Worm (Caenorhabditis elegans) whole organism, young adult: ENCODE results near the gene C02F12.5.
A peak's percentile ranks its signal among the peaks of the same experiment; 100 is the strongest.

Experiments used
- B0019.2 ChIP-seq: fragments of 200-800 bp; sonication (Bioruptor generic); conservative IDR thresholded peaks from 2 replicates; pipeline ENCODE4 v1.3.6; 2022; ENCODE audit warnings: missing genetic modification reagents, missing genetic modification characterization, missing compliant biosample characterization
- B0035.1 ChIP-seq: sonication (generic microtip); optimal IDR thresholded peaks from 2 replicates; lab custom pipeline; 2016; ENCODE audit warnings: missing genetic modification characterization, mild to moderate bottlenecking, missing compliant biosample characterization, missing genotype, missing genetic modification reagents
- B0261.1 ChIP-seq: sonication (generic microtip); optimal IDR thresholded peaks from 2 replicates; lab custom pipeline; 2016; ENCODE audit warnings: mild to moderate bottlenecking, missing genetic modification characterization, moderate library complexity, missing compliant biosample characterization
- C06A6.2 ChIP-seq: fragments of 200-800 bp; sonication (Bioruptor generic); conservative IDR thresholded peaks from 2 replicates; pipeline ENCODE4 v1.3.6; 2022; ENCODE audit warnings: missing genetic modification characterization, missing compliant biosample characterization
- C17E4.6 ChIP-seq: fragments of 200-800 bp; sonication (Bioruptor generic); IDR thresholded peaks from 2 replicates; pipeline ENCODE4 v1.3.6; 2022; ENCODE audit warnings: missing genetic modification reagents, missing genetic modification characterization, missing compliant biosample characterization
- F23B12.7 ChIP-seq: sonication (generic microtip); optimal IDR thresholded peaks from 2 replicates; lab custom pipeline; 2017; ENCODE audit warnings: missing genetic modification characterization, mild to moderate bottlenecking, missing compliant biosample characterization, antibody characterized with exemption, moderate library complexity; ENCODE audit not compliant: insufficient read depth
- F33H1.4 ChIP-seq: fragments of 200-800 bp; sonication (Bioruptor generic); IDR thresholded peaks from 2 replicates; pipeline ENCODE4 v1.3.6; 2022; ENCODE audit warnings: missing genetic modification reagents, missing genetic modification characterization, missing compliant biosample characterization
- F49E8.2 ChIP-seq: sonication (generic microtip); optimal IDR thresholded peaks from 3 replicates; lab custom pipeline; 2017; ENCODE audit warnings: missing genetic modification characterization, mild to moderate bottlenecking, missing compliant biosample characterization, antibody characterized with exemption, moderate library complexity; ENCODE audit not compliant: insufficient read depth
- F52B5.7 ChIP-seq: sonication (generic microtip); optimal IDR thresholded peaks from 2 replicates; lab custom pipeline; 2016; ENCODE audit warnings: mild to moderate bottlenecking, missing genetic modification characterization, missing compliant biosample characterization
- F55B11.4 ChIP-seq: sonication (generic microtip); optimal IDR thresholded peaks from 2 replicates; lab custom pipeline; 2016; ENCODE audit warnings: missing compliant biosample characterization, missing genetic modification characterization, borderline replicate concordance; ENCODE audit not compliant: insufficient read depth
- F57C9.4 ChIP-seq: sonication (generic microtip); optimal IDR thresholded peaks from 2 replicates; lab custom pipeline; 2017; ENCODE audit warnings: mild to moderate bottlenecking, missing genetic modification characterization, missing compliant biosample characterization
- Y56A3A.18 ChIP-seq: fragments of 200-800 bp; sonication (Bioruptor generic); IDR thresholded peaks from 2 replicates; pipeline ENCODE4 v1.3.6; 2022; ENCODE audit warnings: missing genetic modification reagents, missing genetic modification characterization, missing compliant biosample characterization
- ZK185.1 ChIP-seq: sonication (generic microtip); optimal IDR thresholded peaks from 2 replicates; lab custom pipeline; 2016; ENCODE audit warnings: mild to moderate bottlenecking, missing genetic modification characterization, missing compliant biosample characterization; ENCODE audit not compliant: poor library complexity, severe bottlenecking
- ama-1 ChIP-seq, 3 experiments: fragments of 150-350 bp in 1 of 3; sonication (generic microtip) in 2 of 3; optimal IDR thresholded peaks; 2 replicates each; lab custom pipeline; 2014 to 2018; ENCODE audit warnings: missing biosample characterization in 2 of 3, missing genetic modification characterization in 2 of 3, missing genetic modification reagents in 2 of 3
- aptf-3 ChIP-seq: fragments of 200-800 bp; sonication (Bioruptor generic); IDR thresholded peaks from 2 replicates; pipeline ENCODE4 v1.3.6; 2022; ENCODE audit warnings: missing genetic modification characterization, missing compliant biosample characterization
- athp-1 ChIP-seq: sonication (generic microtip); optimal IDR thresholded peaks from 2 replicates; lab custom pipeline; 2017; ENCODE audit warnings: mild to moderate bottlenecking, missing genetic modification characterization, missing compliant biosample characterization
- attf-5 ChIP-seq: fragments of 200-800 bp; sonication (Bioruptor generic); optimal IDR thresholded peaks from 2 replicates; lab custom pipeline; 2018; ENCODE audit warnings: mild to moderate bottlenecking, missing genetic modification characterization, missing compliant biosample characterization
- cebp-1 ChIP-seq, 2 experiments: fragments of 200-800 bp in 1 of 2; sonication (Bioruptor generic) in 1 of 2; sonication (generic microtip) in 1 of 2; IDR thresholded peaks in 1 of 2; optimal IDR thresholded peaks in 1 of 2; 2 replicates each; pipeline versions ENCODE4 v1.3.6 to Lab custom; 2017 to 2022; ENCODE audit warnings: missing compliant biosample characterization in 2 of 2, missing genetic modification characterization in 2 of 2, mild to moderate bottlenecking in 1 of 2, missing genetic modification reagents in 1 of 2, moderate library complexity in 1 of 2
- ceh-40 ChIP-seq: fragments of 200-800 bp; sonication (Bioruptor generic); IDR thresholded peaks from 2 replicates; pipeline ENCODE4 v1.3.6; 2022; ENCODE audit warnings: missing genetic modification characterization, missing compliant biosample characterization
- ceh-58 ChIP-seq: fragments of 200-800 bp; sonication (Bioruptor generic); IDR thresholded peaks from 2 replicates; pipeline ENCODE4 v1.3.6; 2022; ENCODE audit warnings: missing genetic modification characterization, missing compliant biosample characterization
- ceh-91 ChIP-seq: fragments of 200-800 bp; sonication (Bioruptor generic); IDR thresholded peaks from 2 replicates; pipeline ENCODE4 v1.3.6; 2022; ENCODE audit warnings: missing genetic modification reagents, missing genetic modification characterization, missing compliant biosample characterization
- dox-1 ChIP-seq: fragments of 200-800 bp; sonication (Bioruptor generic); IDR thresholded peaks from 2 replicates; pipeline ENCODE4 v1.3.6; 2022; ENCODE audit warnings: missing genetic modification reagents, missing genetic modification characterization, missing compliant biosample characterization
- efl-1 ChIP-seq: fragments of 150-350 bp; optimal IDR thresholded peaks from 2 replicates; lab custom pipeline; 2014; ENCODE audit warnings: missing biosample characterization, missing genetic modification reagents, missing genetic modification characterization
- egrh-3 ChIP-seq: fragments of 200-800 bp; sonication (Bioruptor generic); IDR thresholded peaks from 2 replicates; pipeline ENCODE4 v1.3.6; 2022; ENCODE audit warnings: missing genetic modification reagents, missing genetic modification characterization, missing compliant biosample characterization
- hlh-26 ChIP-seq: fragments of 200-800 bp; sonication (Bioruptor generic); conservative IDR thresholded peaks from 2 replicates; pipeline ENCODE4 v1.3.6; 2022; ENCODE audit warnings: missing genetic modification reagents, missing genetic modification characterization, missing compliant biosample characterization
- hmg-20 ChIP-seq: fragments of 200-800 bp; sonication (Bioruptor generic); IDR thresholded peaks from 2 replicates; pipeline ENCODE4 v1.3.6; 2022; ENCODE audit warnings: missing genetic modification reagents, missing genetic modification characterization, missing compliant biosample characterization
- hrde-1 ChIP-seq: sonication (generic microtip); optimal IDR thresholded peaks from 2 replicates; lab custom pipeline; 2016; ENCODE audit warnings: missing genetic modification characterization, mild to moderate bottlenecking, missing compliant biosample characterization, moderate library complexity, missing genotype, missing genetic modification reagents, borderline replicate concordance
- let-526 ChIP-seq: fragments of 200-800 bp; sonication (Bioruptor generic); IDR thresholded peaks from 2 replicates; pipeline ENCODE4 v1.3.6; 2022; ENCODE audit warnings: missing genetic modification reagents, missing genetic modification characterization, missing compliant biosample characterization
- let-607 ChIP-seq, 2 experiments: fragments of 200-800 bp in 1 of 2; sonication (Bioruptor generic) in 1 of 2; sonication (generic microtip) in 1 of 2; optimal IDR thresholded peaks; 2 replicates each; lab custom pipeline; 2016 to 2018; ENCODE audit warnings: mild to moderate bottlenecking in 2 of 2, missing compliant biosample characterization in 2 of 2, missing genetic modification characterization in 2 of 2, moderate library complexity in 2 of 2, missing genotype in 1 of 2
- lin-26 ChIP-seq: fragments of 200-800 bp; sonication (Bioruptor generic); IDR thresholded peaks from 2 replicates; pipeline ENCODE4 v1.3.6; 2022; ENCODE audit warnings: missing genetic modification reagents, missing genetic modification characterization, missing compliant biosample characterization
- madf-3 ChIP-seq: fragments of 200-800 bp; sonication (Bioruptor generic); IDR thresholded peaks from 2 replicates; pipeline ENCODE4 v1.3.6; 2022; ENCODE audit warnings: missing genetic modification reagents, missing genetic modification characterization, missing compliant biosample characterization
- madf-8 ChIP-seq: fragments of 200-800 bp; sonication (Bioruptor generic); conservative IDR thresholded peaks from 2 replicates; pipeline ENCODE4 v1.3.6; 2022; ENCODE audit warnings: missing genetic modification reagents, missing genetic modification characterization, missing compliant biosample characterization
- mcd-1 ChIP-seq: fragments of 200-800 bp; sonication (Bioruptor generic); IDR thresholded peaks from 2 replicates; pipeline ENCODE4 v1.3.6; 2022; ENCODE audit warnings: missing genetic modification reagents, missing genetic modification characterization, missing compliant biosample characterization
- mes-4 ChIP-seq: sonication (generic microtip); optimal IDR thresholded peaks from 2 replicates; lab custom pipeline; 2016; ENCODE audit warnings: missing genotype, missing genetic modification characterization, missing compliant biosample characterization
- mxl-1 ChIP-seq: sonication (generic microtip); optimal IDR thresholded peaks from 2 replicates; lab custom pipeline; 2016; ENCODE audit warnings: missing genetic modification characterization, missing compliant biosample characterization
- nhr-179 ChIP-seq: sonication (generic microtip); optimal IDR thresholded peaks from 2 replicates; lab custom pipeline; 2016; ENCODE audit warnings: mild to moderate bottlenecking, missing genetic modification characterization, missing compliant biosample characterization
- nhr-80 ChIP-seq: sonication (generic microtip); optimal IDR thresholded peaks from 2 replicates; lab custom pipeline; 2016; ENCODE audit warnings: missing genetic modification characterization, missing compliant biosample characterization
- rec-8 ChIP-seq, 2 experiments: sonication (generic microtip); optimal IDR thresholded peaks; 2 replicates each; lab custom pipeline; 2016; ENCODE audit warnings: mild to moderate bottlenecking in 2 of 2, missing genetic modification characterization in 2 of 2, missing genetic modification reagents in 2 of 2, missing genotype in 2 of 2, missing biosample characterization in 1 of 2, missing compliant biosample characterization in 1 of 2, moderate library complexity in 1 of 2
- repo-1 ChIP-seq: sonication (generic microtip); optimal IDR thresholded peaks from 2 replicates; lab custom pipeline; 2017; ENCODE audit warnings: mild to moderate bottlenecking, missing genetic modification characterization, missing compliant biosample characterization
- snpc-1.1 ChIP-seq: sonication (generic microtip); optimal IDR thresholded peaks from 2 replicates; lab custom pipeline; 2017; ENCODE audit warnings: missing genetic modification characterization, mild to moderate bottlenecking, missing compliant biosample characterization, antibody characterized with exemption, moderate library complexity, missing genotype, missing genetic modification reagents; ENCODE audit not compliant: insufficient read depth
- snpc-4 ChIP-seq, 5 experiments: fragments of 150-350 bp in 1 of 5; sonication (generic microtip) in 4 of 5; optimal IDR thresholded peaks; 2 replicates each; lab custom pipeline; 2014 to 2018; ENCODE audit warnings: missing genetic modification characterization in 5 of 5, missing biosample characterization in 3 of 5, antibody characterized with exemption in 2 of 5, mild to moderate bottlenecking in 2 of 5, missing compliant biosample characterization in 2 of 5, missing genotype in 2 of 5, moderate library complexity in 2 of 5, missing genetic modification reagents in 1 of 5
- somi-1 ChIP-seq: fragments of 200-800 bp; sonication (Bioruptor generic); optimal IDR thresholded peaks from 2 replicates; lab custom pipeline; 2018; ENCODE audit warnings: mild to moderate bottlenecking, missing genetic modification characterization, missing compliant biosample characterization
- xnd-1 ChIP-seq: sonication (generic microtip); optimal IDR thresholded peaks from 2 replicates; lab custom pipeline; 2016; ENCODE audit warnings: missing genotype, missing genetic modification reagents, missing genetic modification characterization, missing compliant biosample characterization
- ztf-18 ChIP-seq: sonication (generic microtip); optimal IDR thresholded peaks from 2 replicates; lab custom pipeline; 2016; ENCODE audit warnings: missing genotype, mild to moderate bottlenecking, missing genetic modification characterization, missing compliant biosample characterization
- ztf-22 ChIP-seq: fragments of 200-800 bp; sonication (Bioruptor generic); optimal IDR thresholded peaks from 2 replicates; lab custom pipeline; 2018; ENCODE audit warnings: mild to moderate bottlenecking, missing genetic modification characterization, moderate library complexity, missing compliant biosample characterization

The C02F12.5 gene

ce11 chrX:3697623-3698022 lies 25.7 kb upstream of the C02F12.5 start:
- TF ChIP-seq B0019.2 (GFP tag; lab: Robert Waterston, UW) = peak; percentile 40; the same call in 1 of the 2 replicates
- TF ChIP-seq B0035.1 (tag; lab: Kevin White, UChicago) = peak; percentile 65
- peak; percentile 94 for TF ChIP-seq lin-26 (GFP tag; lab: Robert Waterston, UW)
- peak; percentile 73 for TF ChIP-seq F52B5.7
- peak; percentile 54 for TF ChIP-seq repo-1 (tag; lab: Kevin White, UChicago)
- TF ChIP-seq hrde-1 = peak; percentile 44
- no peak for TF ChIP-seq ceh-40 (GFP tag; lab: Robert Waterston, UW)
- peak; percentile 98 for TF ChIP-seq B0261.1 (tag; lab: Kevin White, UChicago)
- TF ChIP-seq let-526 (GFP tag; lab: Robert Waterston, UW) = 0 out of 2 replicates have a peak, but pooled peaks have one; percentile 29
- TF ChIP-seq snpc-1.1 (tag; lab: Kevin White, UChicago) = peak; percentile 55
- TF ChIP-seq madf-3 (GFP tag; lab: Robert Waterston, UW) = 0 out of 2 replicates have a peak, but pooled peaks have one; percentile 6
- peak; percentile 71 for TF ChIP-seq attf-5
- peak; percentile 89 for TF ChIP-seq dox-1 (GFP tag; lab: Robert Waterston, UW)
- peak; percentile 67 for TF ChIP-seq snpc-4 (GFP tag; optimal IDR thresholded peaks at IDR 0.05; lab: Kevin White, UChicago)
- TF ChIP-seq snpc-4 (tag; optimal IDR thresholded peaks at IDR 0.05; lab: Kevin White, UChicago) = peak in 2 of 4 experiments; percentile 49 to 84
- TF ChIP-seq rec-8 (tag; optimal IDR thresholded peaks at IDR 0.05; lab: Kevin White, UChicago) = peak; percentile 74 to 79
- peak; percentile 16 for TF ChIP-seq nhr-80 (tag; lab: Kevin White, UChicago)
- peak; percentile 18 for TF ChIP-seq ztf-22 (GFP tag; lab: Kevin White, UChicago)
- peak; percentile 67 for TF ChIP-seq egrh-3 (GFP tag; lab: Robert Waterston, UW)
- no peak for TF ChIP-seq ama-1 (optimal IDR thresholded peaks at IDR 0.05; lab: Kevin White, UChicago)
- peak; percentile 75 to 76 for TF ChIP-seq ama-1 (GFP tag; optimal IDR thresholded peaks at IDR 0.05; lab: Kevin White, UChicago)
- peak; percentile 74 for TF ChIP-seq ztf-18 (tag; lab: Kevin White, UChicago)
- 0 out of 2 replicates have a peak, but pooled peaks have one; percentile 77 for TF ChIP-seq aptf-3 (GFP tag; lab: Robert Waterston, UW)
- TF ChIP-seq madf-8 (GFP tag; lab: Robert Waterston, UW) = 0 out of 2 replicates have a peak, but pooled peaks have one; percentile 27
- no peak for TF ChIP-seq ceh-91
- peak; percentile 73 for TF ChIP-seq mcd-1 (GFP tag; lab: Robert Waterston, UW)
- peak; percentile 66 for TF ChIP-seq mxl-1 (tag; lab: Kevin White, UChicago)
- no peak for TF ChIP-seq hlh-26 (GFP tag; lab: Robert Waterston, UW)
- TF ChIP-seq C06A6.2 (GFP tag; lab: Robert Waterston, UW) = peak; percentile 68; the same call in 1 of the 2 replicates
- peak; percentile 80; the same call in 1 of the 2 replicates for TF ChIP-seq Y56A3A.18 (GFP tag; lab: Robert Waterston, UW)
- peak; percentile 35 to 48 for TF ChIP-seq let-607 (tag; optimal IDR thresholded peaks at IDR 0.05; lab: Kevin White, UChicago)
- TF ChIP-seq ceh-58 = no peak
- TF ChIP-seq ZK185.1 (tag; lab: Kevin White, UChicago) = peak; percentile 81
- no peak for TF ChIP-seq F55B11.4 (tag; lab: Kevin White, UChicago)
- no peak for TF ChIP-seq xnd-1 (tag; lab: Kevin White, UChicago)
- TF ChIP-seq efl-1 (GFP tag; lab: Kevin White, UChicago) = no peak
- TF ChIP-seq F23B12.7 (tag; lab: Kevin White, UChicago) = peak; percentile 75
- TF ChIP-seq athp-1 (tag; lab: Kevin White, UChicago) = peak; percentile 60
- no peak for TF ChIP-seq F49E8.2 (tag; lab: Kevin White, UChicago)
- peak; percentile 56; the same call in 1 of the 2 replicates for TF ChIP-seq cebp-1 (GFP tag; IDR thresholded peaks at IDR 0.05; lab: Robert Waterston, UW)
- peak; percentile 76 for TF ChIP-seq cebp-1 (tag; optimal IDR thresholded peaks at IDR 0.05; lab: Kevin White, UChicago)
- TF ChIP-seq nhr-179 (tag; lab: Kevin White, UChicago) = peak; percentile 10
- TF ChIP-seq somi-1 (GFP tag; lab: Kevin White, UChicago) = peak; percentile 76
- TF ChIP-seq F33H1.4 (GFP tag; lab: Robert Waterston, UW) = no peak
- no peak for TF ChIP-seq C17E4.6 (GFP tag; lab: Robert Waterston, UW)
- peak; percentile 62; the same call in 1 of the 2 replicates for TF ChIP-seq hmg-20
- peak; percentile 10 for TF ChIP-seq F57C9.4 (tag; lab: Kevin White, UChicago)
- TF ChIP-seq mes-4 (tag; lab: Kevin White, UChicago) = peak; percentile 48
